Worm (Caenorhabditis elegans): ENCODE measurements around the gene C34C12.7.
"Not testable (repeated sequence)": the region's sequence is repeated elsewhere in the genome, so short reads cannot be mapped to it uniquely, and the experiment has no call there.

ce11 chrIII:3453486-3453885 lies 34.7 kb downstream of the C34C12.7 start, which contains the start of gene C34C12.2:
- not testable (repeated sequence) for TF ChIP-seq snpc-4, ZK546.5 (tag; optimal IDR thresholded peaks at IDR 0.05)
